Fruit fly (Drosophila melanogaster) whole organism, prepupa: ENCODE data around the gene CG17560.

Source experiments
- CG11294 ChIP-seq: fragments of 200-800 bp; sonication (Bioruptor generic); IDR thresholded peaks from 2 replicates; pipeline ENCODE4 v1.3.6; 2022; ENCODE audit warnings: missing biosample characterization, missing genetic modification characterization
- CG1621 ChIP-seq: fragments of 200-800 bp; sonication (Bioruptor generic); optimal IDR thresholded peaks from 3 replicates; lab custom pipeline; 2018; ENCODE audit warnings: missing biosample characterization, mild to moderate bottlenecking, missing genetic modification characterization
- CG3032 ChIP-seq: fragments of 200-800 bp; optimal IDR thresholded peaks from 2 replicates; lab custom pipeline; 2019; ENCODE audit warnings: missing biosample characterization, mild to moderate bottlenecking, missing genetic modification characterization, moderate library complexity
- CG31627 ChIP-seq: fragments of 200-800 bp; sonication (Bioruptor generic); optimal IDR thresholded peaks from 3 replicates; lab custom pipeline; 2016; ENCODE audit warnings: missing biosample characterization, missing genetic modification characterization
- CG32006 ChIP-seq: fragments of 200-800 bp; sonication (Bioruptor generic); optimal IDR thresholded peaks from 3 replicates; lab custom pipeline; 2017; ENCODE audit warnings: missing biosample characterization, mild to moderate bottlenecking, missing genetic modification characterization
- CG3919 ChIP-seq: fragments of 200-800 bp; sonication (Bioruptor generic); optimal IDR thresholded peaks from 3 replicates; lab custom pipeline; 2016; ENCODE audit warnings: missing biosample characterization, missing genetic modification characterization
- CG4318 ChIP-seq: fragments of 200-800 bp; sonication (Bioruptor generic); optimal IDR thresholded peaks from 3 replicates; lab custom pipeline; 2017; ENCODE audit warnings: missing biosample characterization, mild to moderate bottlenecking, missing genetic modification characterization
- CG6276 ChIP-seq: fragments of 200-800 bp; sonication (Bioruptor generic); optimal IDR thresholded peaks from 2 replicates; lab custom pipeline; 2017; ENCODE audit warnings: missing biosample characterization, mild to moderate bottlenecking, missing genetic modification characterization
- CG6792 ChIP-seq: fragments of 200-800 bp; sonication (Bioruptor generic); optimal IDR thresholded peaks from 3 replicates; lab custom pipeline; 2016; ENCODE audit warnings: missing biosample characterization, missing genetic modification characterization
- CG8119 ChIP-seq: fragments of 200-800 bp; sonication (Bioruptor generic); IDR thresholded peaks from 3 replicates; pipeline ENCODE4 v1.3.6; 2022; ENCODE audit warnings: missing biosample characterization, missing genetic modification characterization
- CG8319 ChIP-seq: fragments of 200-800 bp; sonication (Bioruptor generic); optimal IDR thresholded peaks from 3 replicates; lab custom pipeline; 2016; ENCODE audit warnings: missing biosample characterization, missing genetic modification characterization
- CG8632 ChIP-seq: fragments of 200-800 bp; sonication (Bioruptor generic); optimal IDR thresholded peaks from 3 replicates; lab custom pipeline; 2016; ENCODE audit warnings: missing biosample characterization, missing genetic modification characterization
- CG9139 ChIP-seq: fragments of 200-800 bp; sonication (Bioruptor generic); optimal IDR thresholded peaks from 3 replicates; lab custom pipeline; 2017; ENCODE audit warnings: missing biosample characterization, mild to moderate bottlenecking, missing genetic modification characterization
- Eip78C ChIP-seq: fragments of 200-800 bp; sonication (Bioruptor generic); peaks from one replicate; lab custom pipeline; 2016; ENCODE audit warnings: missing biosample characterization, missing genetic modification characterization
- Hr38 ChIP-seq: sonication (Bioruptor generic); optimal IDR thresholded peaks from 2 replicates; lab custom pipeline; 2016; ENCODE audit warnings: missing biosample characterization, missing genetic modification characterization
- Hr39 ChIP-seq: fragments of 200-800 bp; sonication (Bioruptor generic); optimal IDR thresholded peaks from 2 replicates; lab custom pipeline; 2016; ENCODE audit warnings: missing biosample characterization, missing genetic modification characterization
- Hr4 ChIP-seq: fragments of 200-800 bp; sonication (Bioruptor generic); optimal IDR thresholded peaks from 3 replicates; lab custom pipeline; 2016; ENCODE audit warnings: missing biosample characterization, missing genetic modification characterization
- Lpt ChIP-seq: fragments of 200-800 bp; sonication (Bioruptor generic); optimal IDR thresholded peaks from 3 replicates; lab custom pipeline; 2016; ENCODE audit warnings: missing biosample characterization, missing genetic modification characterization
- acj6 ChIP-seq: fragments of 200-800 bp; sonication (Bioruptor generic); optimal IDR thresholded peaks from 3 replicates; lab custom pipeline; 2016; ENCODE audit warnings: missing biosample characterization, missing genetic modification characterization
- cyc ChIP-seq: fragments of 200-800 bp; sonication (Bioruptor generic); optimal IDR thresholded peaks from 3 replicates; lab custom pipeline; 2016; ENCODE audit warnings: missing biosample characterization, missing genetic modification characterization
- dac ChIP-seq: fragments of 200-800 bp; sonication (Bioruptor generic); optimal IDR thresholded peaks from 2 replicates; lab custom pipeline; 2017; ENCODE audit warnings: missing biosample characterization, mild to moderate bottlenecking, missing genetic modification characterization
- dsx ChIP-seq: fragments of 200-800 bp; optimal IDR thresholded peaks from 3 replicates; lab custom pipeline; 2019; ENCODE audit warnings: missing biosample characterization, mild to moderate bottlenecking, missing genetic modification characterization, moderate library complexity; ENCODE audit not compliant: poor library complexity, severe bottlenecking
- eg ChIP-seq: fragments of 200-800 bp; sonication (Bioruptor generic); IDR thresholded peaks from 3 replicates; pipeline ENCODE4 v1.3.6; 2022; ENCODE audit warnings: missing biosample characterization, missing genetic modification characterization
- fd59A ChIP-seq: fragments of 200-800 bp; sonication (Bioruptor generic); optimal IDR thresholded peaks from 2 replicates; lab custom pipeline; 2017; ENCODE audit warnings: missing biosample characterization, mild to moderate bottlenecking, missing genetic modification characterization, missing genetic modification reagents
- pdm3 ChIP-seq: fragments of 200-800 bp; sonication (Bioruptor generic); optimal IDR thresholded peaks from 3 replicates; lab custom pipeline; 2016; ENCODE audit warnings: missing biosample characterization, missing genetic modification characterization
- spab ChIP-seq: fragments of 200-800 bp; sonication (Bioruptor generic); optimal IDR thresholded peaks from 2 replicates; lab custom pipeline; 2017; ENCODE audit warnings: missing biosample characterization, mild to moderate bottlenecking, missing genetic modification characterization, missing genetic modification reagents
- ss ChIP-seq, 2 experiments: fragments of 200-800 bp; sonication (Bioruptor generic); optimal IDR thresholded peaks; 2 replicates in 1 of 2; 3 replicates in 1 of 2; lab custom pipeline; 2017 to 2018; ENCODE audit warnings: mild to moderate bottlenecking in 2 of 2, missing biosample characterization in 2 of 2, missing genetic modification characterization in 2 of 2, moderate library complexity in 1 of 2
- svp ChIP-seq: fragments of 200-800 bp; sonication (Bioruptor generic); peaks from one replicate; lab custom pipeline; 2016; ENCODE audit warnings: missing biosample characterization, missing genetic modification characterization

CG17560 gene

DNA sequence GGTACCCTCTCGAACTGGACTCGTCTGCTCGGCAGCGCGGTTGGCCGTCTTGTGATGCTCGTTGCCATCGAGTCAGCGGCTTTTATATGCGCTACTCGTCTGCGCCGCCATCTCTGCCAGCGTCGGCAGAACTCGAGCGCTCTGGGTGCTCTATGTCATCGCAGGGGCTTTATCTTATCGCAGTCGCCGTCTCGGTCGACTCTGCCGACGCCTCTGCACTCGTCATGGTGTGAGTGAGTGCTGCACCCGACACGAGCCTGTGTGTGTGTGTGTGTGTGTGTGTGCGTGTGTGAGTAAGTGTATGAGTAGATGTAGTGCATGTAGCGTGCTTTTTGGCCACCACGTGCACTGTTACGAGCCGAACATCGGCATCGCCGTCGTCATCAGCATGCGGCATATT is 34.1 kb upstream of the CG17560 start, which contains the start of gene Scp2:
Scp2 (minus strand) TSS at position 59 of the 400 bp plus-strand sequence.
- TF ChIP-seq CG32006 (GFP tag; lab: Kevin White, UChicago) (no peak), svp (GFP tag; lab: Kevin White, UChicago) (peak; percentile 19), CG9139 (no peak)

DNA sequence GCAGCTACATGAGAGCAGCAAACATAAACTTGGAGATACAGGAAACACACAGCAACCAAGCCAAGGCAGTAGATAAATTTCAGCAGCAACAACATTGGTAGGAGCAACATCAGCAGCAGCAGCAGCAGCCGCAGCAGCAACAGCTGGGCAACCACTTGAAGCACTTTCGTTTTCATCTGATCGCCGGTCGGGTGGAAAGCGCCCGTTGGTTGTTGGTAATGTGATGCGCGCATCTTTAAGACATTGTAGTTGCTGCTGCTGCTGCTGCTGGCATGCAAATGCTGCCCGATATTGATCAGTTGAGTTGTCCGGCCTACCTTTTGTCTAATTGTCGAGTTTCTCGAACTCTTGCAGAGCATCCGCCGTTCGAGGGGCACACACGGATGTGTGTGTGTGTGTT is 26.3 kb upstream of the CG17560 start:
- TF ChIP-seq cyc (GFP tag; lab: Kevin White, UChicago) (no peak), CG3919 (GFP tag; lab: Kevin White, UChicago) (peak; percentile 13)

DNA sequence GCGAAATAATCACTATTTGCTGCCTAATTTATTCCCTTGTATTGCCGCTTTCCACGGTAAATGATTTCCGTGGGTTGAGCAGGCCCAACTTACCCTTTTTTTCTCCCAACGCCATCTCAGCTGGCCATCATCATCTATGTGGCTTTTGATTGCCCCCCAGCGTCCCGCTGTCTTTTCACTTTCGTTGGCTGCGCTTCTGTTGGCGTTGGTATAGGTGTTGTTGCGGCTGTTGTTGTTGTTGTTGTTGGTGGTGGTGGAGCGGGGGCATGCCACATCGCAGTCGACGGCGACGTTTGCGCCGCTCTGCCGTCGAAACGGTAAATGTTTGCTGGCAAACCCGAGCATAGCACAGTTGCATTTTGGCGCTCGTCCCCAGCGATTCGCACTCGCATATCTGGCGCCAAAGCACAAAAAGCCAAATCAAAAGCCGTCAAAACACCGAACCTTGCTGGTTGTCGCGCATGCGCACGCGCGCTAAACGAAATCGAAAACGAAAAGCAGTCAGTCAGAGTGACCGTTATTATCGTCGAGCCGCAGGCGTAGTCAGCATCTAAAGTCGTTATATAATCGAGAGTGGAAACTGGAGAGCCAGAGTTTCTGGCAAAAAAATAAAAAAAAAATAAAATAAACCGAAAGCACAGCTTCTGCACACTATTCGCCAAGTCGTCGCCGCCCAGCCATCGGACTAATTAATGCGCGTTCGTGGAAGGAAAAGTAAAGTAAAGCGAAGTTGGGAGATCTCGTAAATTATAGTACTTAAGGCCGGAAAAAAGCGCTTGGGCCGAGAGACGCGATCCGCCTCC is 23.5 kb upstream of the CG17560 start, which contains the start of gene CG14892:
CG14892 (plus strand) TSS at position 359 of the 803 bp plus-strand sequence.
- peak; percentile 43; the same call in 1 of the 3 replicates for TF ChIP-seq CG8119 (GFP tag; lab: Robert Waterston, UW)
- no peak for TF ChIP-seq CG8319 (GFP tag; lab: Kevin White, UChicago)
- TF ChIP-seq CG6276 (GFP tag; lab: Kevin White, UChicago) = no peak
- 0 out of 3 replicates have a peak, but pooled peaks have one; percentile 9 for TF ChIP-seq eg (GFP tag; lab: Robert Waterston, UW)
- peak; percentile 42 for TF ChIP-seq Eip78C (GFP tag; lab: Kevin White, UChicago)
- no peak for TF ChIP-seq Lpt (GFP tag; lab: Kevin White, UChicago)

DNA sequence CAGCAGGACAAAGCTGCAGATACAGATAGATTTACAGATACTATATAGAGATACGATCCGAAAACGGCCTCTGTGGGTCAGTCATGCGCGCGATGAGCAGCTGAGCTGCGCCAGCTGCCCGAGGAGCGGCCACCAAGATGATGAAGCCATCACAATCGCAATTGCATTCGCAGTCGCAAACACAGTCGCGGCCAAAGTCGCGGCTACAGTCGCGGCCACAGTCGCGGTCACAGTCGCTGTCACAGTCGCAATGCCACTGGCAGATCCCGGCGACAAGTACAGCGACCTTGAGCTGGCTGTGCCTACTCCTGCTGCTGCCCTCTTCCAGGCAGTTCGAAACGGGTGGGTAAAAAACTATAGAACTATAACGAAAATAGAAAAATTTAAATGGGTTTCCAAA is 22.8 kb upstream of the CG17560 start:
- TF ChIP-seq Eip78C (GFP tag; lab: Kevin White, UChicago) (peak; percentile 32), CG11294 (GFP tag; lab: Robert Waterston, UW) (no peak), Hr4 (GFP tag; lab: Kevin White, UChicago) (no peak)

DNA sequence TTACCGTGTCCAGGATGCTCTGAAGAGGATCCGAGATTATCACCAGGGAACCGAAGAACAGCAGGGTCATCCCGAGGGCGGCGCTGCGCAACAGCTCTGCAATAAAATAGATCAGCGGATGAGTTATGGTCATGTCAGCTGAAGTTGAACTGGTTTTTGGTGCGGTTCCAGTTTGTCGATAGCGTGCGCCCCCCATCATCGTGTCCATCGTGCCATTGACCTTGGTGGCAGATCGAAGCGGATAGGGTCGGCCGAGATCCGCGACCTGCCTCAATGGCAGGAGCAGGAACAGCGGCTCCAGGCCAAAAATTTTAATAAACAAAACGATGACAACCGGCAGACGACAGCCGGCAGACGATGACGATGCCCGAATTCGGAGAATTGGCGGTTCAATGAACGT is 18.1 kb upstream of the CG17560 start:
- TF ChIP-seq ss (GFP tag; optimal IDR thresholded peaks at IDR 0.05; lab: Kevin White, UChicago) (peak in 1 of 2 experiments; percentile 32), pdm3 (GFP tag; lab: Kevin White, UChicago) (no peak)

DNA sequence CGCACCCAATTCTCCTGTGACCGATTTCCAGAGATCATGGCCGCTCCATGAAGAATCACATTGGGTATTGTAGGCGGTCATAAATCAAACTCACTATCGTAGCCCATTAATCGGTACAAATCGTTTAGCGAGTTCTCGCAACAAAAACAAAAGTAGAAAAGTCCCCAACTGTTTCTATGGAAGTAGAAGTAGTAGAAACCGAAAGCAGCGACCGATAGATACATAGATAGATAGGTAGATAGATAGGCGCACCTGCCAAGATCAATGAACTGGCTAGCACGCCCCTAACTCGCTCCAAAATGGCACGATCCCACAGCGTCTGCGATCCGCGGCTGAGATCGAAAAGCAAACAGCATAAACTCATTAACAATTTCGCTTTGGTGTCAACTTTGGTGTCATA is 17.0 kb upstream of the CG17560 start:
- no peak for TF ChIP-seq CG1621 (tag; lab: Kevin White, UChicago)
- TF ChIP-seq CG8319 (GFP tag; lab: Kevin White, UChicago) = no peak
- TF ChIP-seq Hr39 (GFP tag; lab: Kevin White, UChicago) = no peak
- TF ChIP-seq acj6 = no peak
- no peak for TF ChIP-seq Hr38
- TF ChIP-seq CG8632 (GFP tag; lab: Kevin White, UChicago) = no peak

DNA sequence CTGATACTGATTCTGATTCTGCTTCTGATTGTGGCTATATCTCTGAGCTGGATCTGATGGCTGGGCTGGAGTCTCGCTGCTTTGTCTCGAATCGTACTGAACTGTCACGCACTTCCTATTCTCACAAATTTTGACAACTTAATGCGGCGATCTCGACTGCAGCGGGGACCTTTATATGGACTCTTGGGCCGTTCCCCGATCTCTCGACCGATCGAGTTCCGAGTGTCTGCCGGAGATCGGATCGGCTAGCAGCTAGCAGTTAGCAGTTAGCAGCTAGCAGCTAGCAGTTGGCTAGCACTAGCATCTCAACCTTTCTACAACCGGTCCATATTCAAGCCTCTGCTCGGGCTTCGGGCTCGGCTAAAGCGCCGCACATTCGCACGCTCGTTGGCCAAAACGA is 13.0 kb upstream of the CG17560 start, which contains the start of gene CG10345:
CG10345 (minus strand) TSS at position 147 of the 400 bp plus-strand sequence.
- TF ChIP-seq dsx (GFP tag; lab: Kevin White, UChicago) (no peak), CG6792 (GFP tag; lab: Kevin White, UChicago) (no peak), CG31627 (GFP tag; lab: Kevin White, UChicago) (no peak), spab (GFP tag; lab: Kevin White, UChicago) (no peak), CG4318 (GFP tag; lab: Kevin White, UChicago) (no peak), CG32006 (GFP tag; lab: Kevin White, UChicago) (no peak), dac (GFP tag; lab: Kevin White, UChicago) (no peak), fd59A (GFP tag; lab: Kevin White, UChicago) (no peak), CG3032 (tag; lab: Kevin White, UChicago) (no peak)
